Worm (Caenorhabditis elegans) whole organism, L1 larva: ENCODE data around the gene nhr-122.

Source experiments
- C04F5.9 ChIP-seq: sonication (generic microtip); optimal IDR thresholded peaks from 2 replicates; lab custom pipeline; 2016; ENCODE audit warnings: missing genetic modification characterization, missing compliant biosample characterization
- C34B4.2 ChIP-seq: sonication (generic microtip); optimal IDR thresholded peaks from 2 replicates; lab custom pipeline; 2017; ENCODE audit warnings: mild to moderate bottlenecking, missing genetic modification characterization, missing compliant biosample characterization
- alr-1 ChIP-seq: fragments of 200-800 bp; sonication (Bioruptor generic); optimal IDR thresholded peaks from 2 replicates; lab custom pipeline; 2018; ENCODE audit warnings: borderline replicate concordance, mild to moderate bottlenecking, missing genetic modification characterization, missing compliant biosample characterization
- ama-1 ChIP-seq: fragments of 150-350 bp; optimal IDR thresholded peaks from 2 replicates; lab custom pipeline; 2014
- ceh-8 ChIP-seq: fragments of 200-800 bp; sonication (Bioruptor generic); optimal IDR thresholded peaks from 2 replicates; lab custom pipeline; 2018; ENCODE audit warnings: mild to moderate bottlenecking, missing genetic modification characterization, moderate library complexity, missing compliant biosample characterization
- ceh-88 ChIP-seq: fragments of 200-800 bp; sonication (Bioruptor generic); IDR thresholded peaks from 2 replicates; pipeline ENCODE4 v1.3.6; 2022; ENCODE audit warnings: missing genetic modification characterization, missing compliant biosample characterization
- efl-1 ChIP-seq, 4 experiments: fragments of 150-350 bp; optimal IDR thresholded peaks in 3 of 4; peaks in 1 of 4; 1 replicate in 1 of 4; 2 replicates in 3 of 4; lab custom pipeline; 2014; ENCODE audit warnings: missing biosample characterization in 2 of 4, missing genetic modification characterization in 2 of 4, missing genetic modification reagents in 2 of 4
- efl-3 ChIP-seq: fragments of 200-800 bp; sonication (Bioruptor generic); optimal IDR thresholded peaks from 2 replicates; lab custom pipeline; 2018; ENCODE audit warnings: mild to moderate bottlenecking, missing genetic modification characterization, missing compliant biosample characterization
- elt-2 ChIP-seq: sonication (generic microtip); optimal IDR thresholded peaks from 2 replicates; lab custom pipeline; 2016; ENCODE audit warnings: missing genetic modification characterization, mild to moderate bottlenecking, inconsistent platforms, missing compliant biosample characterization, missing genetic modification reagents
- fkh-10 ChIP-seq: sonication (generic microtip); optimal IDR thresholded peaks from 2 replicates; lab custom pipeline; 2017; ENCODE audit warnings: missing biosample characterization, missing genetic modification reagents, missing genetic modification characterization
- fkh-4 ChIP-seq: sonication (generic microtip); optimal IDR thresholded peaks from 2 replicates; lab custom pipeline; 2016; ENCODE audit warnings: missing compliant biosample characterization, missing genetic modification characterization, borderline replicate concordance
- fkh-8 ChIP-seq: sonication (generic microtip); optimal IDR thresholded peaks from 2 replicates; lab custom pipeline; 2016; ENCODE audit warnings: mild to moderate bottlenecking, missing genetic modification characterization, missing compliant biosample characterization
- hpl-2 ChIP-seq: fragments of 150-350 bp; optimal IDR thresholded peaks from 2 replicates; lab custom pipeline; 2014; ENCODE audit warnings: missing biosample characterization, missing genetic modification reagents, missing genetic modification characterization
- irx-1 ChIP-seq: sonication (generic microtip); optimal IDR thresholded peaks from 2 replicates; lab custom pipeline; 2016; ENCODE audit warnings: missing genetic modification characterization, missing compliant biosample characterization
- jun-1 ChIP-seq: fragments of 150-350 bp; optimal IDR thresholded peaks from 2 replicates; lab custom pipeline; 2014; ENCODE audit warnings: missing biosample characterization, missing genetic modification reagents, missing genetic modification characterization
- lin-14 ChIP-seq: fragments of 200-800 bp; sonication (Bioruptor generic); optimal IDR thresholded peaks from 2 replicates; lab custom pipeline; 2018; ENCODE audit warnings: mild to moderate bottlenecking, missing genetic modification characterization, moderate library complexity, missing compliant biosample characterization
- lir-3 ChIP-seq: sonication (generic microtip); optimal IDR thresholded peaks from 2 replicates; lab custom pipeline; 2016; ENCODE audit warnings: mild to moderate bottlenecking, missing genetic modification characterization, moderate library complexity, missing compliant biosample characterization; ENCODE audit not compliant: poor library complexity
- lsy-2 ChIP-seq, 2 experiments: fragments of 150-350 bp; optimal IDR thresholded peaks; 2 replicates each; lab custom pipeline; 2014; ENCODE audit warnings: missing biosample characterization in 2 of 2, missing genetic modification characterization in 2 of 2
- mab-9 ChIP-seq: fragments of 200-800 bp; sonication (Bioruptor generic); IDR thresholded peaks from 2 replicates; pipeline ENCODE4 v1.3.6; 2022; ENCODE audit warnings: missing genetic modification reagents, missing genetic modification characterization, missing compliant biosample characterization
- mdl-1 ChIP-seq, 2 experiments: fragments of 150-350 bp; optimal IDR thresholded peaks; 2 replicates each; lab custom pipeline; 2014 to 2017; ENCODE audit warnings: missing biosample characterization in 2 of 2, missing genetic modification characterization in 2 of 2, inconsistent platforms in 1 of 2
- mef-2 ChIP-seq: fragments of 150-350 bp; optimal IDR thresholded peaks from 2 replicates; lab custom pipeline; 2014; ENCODE audit warnings: missing biosample characterization, missing genetic modification characterization
- mep-1 ChIP-seq: fragments of 150-350 bp; optimal IDR thresholded peaks from 2 replicates; lab custom pipeline; 2014; ENCODE audit warnings: missing biosample characterization, missing genetic modification characterization
- nhr-11 ChIP-seq: fragments of 150-350 bp; optimal IDR thresholded peaks from 2 replicates; lab custom pipeline; 2014; ENCODE audit warnings: missing biosample characterization, missing genetic modification characterization
- nhr-12 ChIP-seq: sonication (generic microtip); optimal IDR thresholded peaks from 2 replicates; lab custom pipeline; 2017; ENCODE audit warnings: missing biosample characterization, missing genetic modification characterization
- nhr-20 ChIP-seq: sonication (generic microtip); optimal IDR thresholded peaks from 2 replicates; lab custom pipeline; 2016; ENCODE audit warnings: mild to moderate bottlenecking, missing genetic modification characterization, missing compliant biosample characterization
- nhr-28 ChIP-seq: fragments of 150-350 bp; optimal IDR thresholded peaks from 2 replicates; lab custom pipeline; 2014; ENCODE audit warnings: missing biosample characterization, missing genetic modification characterization
- nhr-71 ChIP-seq: sonication (generic microtip); optimal IDR thresholded peaks from 2 replicates; lab custom pipeline; 2016; ENCODE audit warnings: mild to moderate bottlenecking, missing genetic modification characterization, moderate library complexity, missing compliant biosample characterization
- nhr-85 ChIP-seq: sonication (generic microtip); peaks from one replicate; lab custom pipeline; 2016; ENCODE audit warnings: missing genetic modification characterization, inconsistent platforms, missing compliant biosample characterization
- pag-3 ChIP-seq: sonication (generic microtip); optimal IDR thresholded peaks from 2 replicates; lab custom pipeline; 2017; ENCODE audit warnings: missing genetic modification characterization, mild to moderate bottlenecking, missing compliant biosample characterization, antibody characterized with exemption, borderline replicate concordance; ENCODE audit not compliant: insufficient read depth
- pqm-1 ChIP-seq: sonication (generic microtip); optimal IDR thresholded peaks from 3 replicates; lab custom pipeline; 2017; ENCODE audit warnings: missing biosample characterization, missing genetic modification characterization
- skn-1 ChIP-seq: fragments of 150-350 bp; optimal IDR thresholded peaks from 2 replicates; lab custom pipeline; 2014; ENCODE audit warnings: missing biosample characterization, missing genetic modification characterization
- sox-4 ChIP-seq: sonication (generic microtip); optimal IDR thresholded peaks from 2 replicates; lab custom pipeline; 2016; ENCODE audit warnings: missing genetic modification characterization, missing compliant biosample characterization
- sptf-1 ChIP-seq: fragments of 150-350 bp; optimal IDR thresholded peaks from 2 replicates; lab custom pipeline; 2014; ENCODE audit warnings: missing biosample characterization, missing genetic modification characterization
- swsn-7 ChIP-seq: sonication (generic microtip); optimal IDR thresholded peaks from 2 replicates; lab custom pipeline; 2016; ENCODE audit warnings: missing genetic modification characterization, missing compliant biosample characterization
- tbx-2 ChIP-seq: sonication (generic microtip); optimal IDR thresholded peaks from 2 replicates; lab custom pipeline; 2016; ENCODE audit warnings: missing genetic modification characterization, missing compliant biosample characterization
- unc-62 ChIP-seq: fragments of 150-350 bp; optimal IDR thresholded peaks from 2 replicates; lab custom pipeline; 2014; ENCODE audit warnings: missing biosample characterization, missing genetic modification reagents, missing genetic modification characterization
- unc-86 ChIP-seq: sonication (generic microtip); optimal IDR thresholded peaks from 2 replicates; lab custom pipeline; 2016; ENCODE audit warnings: missing genetic modification characterization, missing compliant biosample characterization
- zag-1 ChIP-seq: fragments of 150-350 bp; optimal IDR thresholded peaks from 2 replicates; lab custom pipeline; 2014; ENCODE audit warnings: missing biosample characterization, missing genetic modification characterization
- zip-4 ChIP-seq: fragments of 200-800 bp; sonication (Bioruptor generic); optimal IDR thresholded peaks from 2 replicates; lab custom pipeline; 2018; ENCODE audit warnings: mild to moderate bottlenecking, missing genetic modification characterization, moderate library complexity, missing compliant biosample characterization
- ztf-11 ChIP-seq, 2 experiments: sonication (generic microtip); optimal IDR thresholded peaks; 2 replicates each; lab custom pipeline; 2016 to 2017; ENCODE audit warnings: missing genetic modification characterization in 2 of 2, missing biosample characterization in 1 of 2, missing compliant biosample characterization in 1 of 2
- ztf-4 ChIP-seq: fragments of 150-350 bp; optimal IDR thresholded peaks from 2 replicates; lab custom pipeline; 2014; ENCODE audit warnings: missing biosample characterization, missing genetic modification characterization

nhr-122 gene

DNA sequence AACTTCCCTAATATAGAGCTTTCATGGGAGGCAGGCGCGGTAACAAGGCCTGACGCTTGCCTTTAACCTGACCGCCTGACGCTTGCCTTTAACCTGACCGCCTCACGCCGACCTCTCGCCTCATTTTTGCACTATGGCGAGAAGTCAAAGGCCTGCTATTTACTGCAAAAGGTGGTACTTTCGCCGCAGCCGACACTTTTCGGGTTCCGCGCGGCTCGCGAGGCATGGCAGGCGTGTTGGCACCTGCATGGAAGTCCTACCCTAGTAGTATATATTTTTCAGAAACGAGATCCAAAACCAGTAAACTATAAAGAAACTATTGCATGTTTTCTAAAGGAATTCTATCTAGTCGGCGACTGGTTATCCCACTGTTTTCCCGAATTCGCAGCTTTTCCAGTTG is 15.0 kb downstream of the nhr-122 start:
- TF ChIP-seq nhr-20 (tag; lab: Kevin White, UChicago) (no peak), ztf-4 (tag; lab: Kevin White, UChicago) (no peak), nhr-85 (tag; lab: Kevin White, UChicago) (peak; percentile 2), efl-1 (optimal IDR thresholded peaks at IDR 0.05; lab: Kevin White, UChicago) (no peak), efl-1 (GFP tag; optimal IDR thresholded peaks at IDR 0.05 in 1 of 2; lab: Kevin White, UChicago) (peak in 1 of 2 experiments; percentile 80)

DNA sequence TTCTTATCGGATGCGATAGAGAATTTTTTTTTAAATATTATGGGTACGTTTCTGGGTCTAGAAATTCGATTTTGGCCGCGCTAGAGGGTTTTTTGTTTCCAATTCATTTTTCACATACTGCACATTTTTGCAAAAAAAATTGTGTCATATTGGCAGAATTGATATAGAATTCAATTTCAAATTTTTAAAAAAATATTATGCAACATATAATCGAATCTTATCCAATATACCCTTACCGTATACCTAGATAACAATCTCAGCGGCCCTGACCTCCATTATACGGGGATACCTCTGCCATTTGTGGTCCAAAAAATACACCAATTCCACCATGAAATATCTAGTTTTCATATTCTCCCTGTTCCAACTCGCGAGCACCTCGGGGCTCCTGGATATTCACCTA is 18.0 kb downstream of the nhr-122 start, which contains the start of gene cpg-24:
Gene cpg-24, plus strand, starts transcription at position 301 of the 400 bp plus-strand sequence.
- no peak for TF ChIP-seq fkh-10
- no peak for TF ChIP-seq sptf-1 (tag; lab: Kevin White, UChicago)
- TF ChIP-seq nhr-28 (tag; lab: Kevin White, UChicago): no peak
- TF ChIP-seq pqm-1: no peak
- TF ChIP-seq efl-3: no peak
- no peak for TF ChIP-seq lir-3
- no peak for TF ChIP-seq lsy-2 (tag; optimal IDR thresholded peaks at IDR 0.05; lab: Kevin White, UChicago)
- TF ChIP-seq lin-14 (GFP tag; lab: Kevin White, UChicago): no peak
- TF ChIP-seq unc-86 (tag; lab: Kevin White, UChicago): no peak
- no peak for TF ChIP-seq mef-2 (tag; lab: Kevin White, UChicago)
- no peak for TF ChIP-seq zip-4 (GFP tag; lab: Kevin White, UChicago)
- TF ChIP-seq nhr-71 (tag; lab: Kevin White, UChicago): no peak

DNA sequence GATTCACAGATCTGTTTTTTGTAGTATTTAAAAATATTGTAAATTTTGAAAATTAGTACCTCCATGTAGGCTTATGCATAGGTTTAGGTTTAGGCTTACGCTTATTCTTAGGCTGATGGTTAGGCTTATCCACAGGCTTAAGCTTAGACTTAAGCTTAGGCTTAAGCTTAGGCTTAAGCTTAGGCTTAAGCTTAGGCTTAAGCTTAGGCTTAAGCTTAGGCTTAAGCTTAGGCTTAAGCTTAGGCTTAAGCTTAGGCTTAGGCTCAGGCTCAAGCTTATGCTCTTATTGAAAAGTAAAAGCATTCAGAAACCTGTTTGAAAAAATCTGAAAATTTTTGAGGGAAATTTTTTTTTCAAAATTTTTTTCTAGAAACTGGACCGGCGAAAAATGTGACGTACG is 18.9 kb downstream of the nhr-122 start:
- TF ChIP-seq fkh-4 (tag; lab: Kevin White, UChicago) (no peak), ztf-4 (tag; lab: Kevin White, UChicago) (no peak), lir-3 (no peak), jun-1 (tag; lab: Kevin White, UChicago) (no peak), mdl-1 (tag; optimal IDR thresholded peaks at IDR 0.05; lab: Kevin White, UChicago) (no peak), skn-1 (tag; lab: Kevin White, UChicago) (no peak), nhr-12 (no peak), swsn-7 (tag; lab: Kevin White, UChicago) (no peak), zag-1 (no peak), alr-1 (tag; lab: Kevin White, UChicago) (no peak), fkh-8 (tag; lab: Kevin White, UChicago) (no peak), sox-4 (tag; lab: Kevin White, UChicago) (no peak), ama-1 (lab: Kevin White, UChicago) (no peak), ceh-88 (GFP tag; lab: Robert Waterston, UW) (no peak)

DNA sequence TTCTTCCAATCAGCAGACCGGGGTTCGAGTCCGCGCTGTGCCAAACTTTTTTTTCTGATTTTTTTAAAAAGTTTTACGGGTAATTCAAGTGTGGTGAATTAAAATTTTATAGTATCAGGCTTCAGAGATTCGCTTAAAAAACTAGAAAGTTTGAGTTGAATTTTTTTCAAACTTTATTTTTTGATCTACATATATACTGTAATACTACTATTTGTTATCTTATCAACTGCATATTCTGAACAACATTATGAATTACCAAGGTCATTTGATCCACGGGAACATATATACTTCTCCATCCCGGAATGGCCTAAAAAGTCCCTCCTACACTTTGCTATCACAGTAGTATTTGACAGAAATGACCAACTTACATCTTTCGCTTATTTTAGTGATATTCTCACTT is 19.8 kb downstream of the nhr-122 start, which contains the start of gene Y41D4B.6:
Gene Y41D4B.6, plus strand, starts transcription at position 301 of the 400 bp plus-strand sequence.
- TF ChIP-seq nhr-28 (tag; lab: Kevin White, UChicago): no peak
- TF ChIP-seq ceh-8 (GFP tag; lab: Kevin White, UChicago): no peak
- TF ChIP-seq skn-1 (tag; lab: Kevin White, UChicago): no peak
- no peak for TF ChIP-seq elt-2
- no peak for TF ChIP-seq mep-1
- no peak for TF ChIP-seq irx-1 (tag; lab: Kevin White, UChicago)
- TF ChIP-seq tbx-2 (tag; lab: Kevin White, UChicago): no peak
- TF ChIP-seq ztf-11 (tag; optimal IDR thresholded peaks at IDR 0.05; lab: Kevin White, UChicago): no peak
- no peak for TF ChIP-seq zag-1
- TF ChIP-seq unc-62: no peak
- TF ChIP-seq pag-3 (tag; lab: Kevin White, UChicago): no peak
- TF ChIP-seq nhr-12: no peak
- TF ChIP-seq hpl-2 (GFP tag; lab: Kevin White, UChicago): no peak
- no peak for TF ChIP-seq ztf-4 (tag; lab: Kevin White, UChicago)
- TF ChIP-seq mab-9 (GFP tag; lab: Robert Waterston, UW): no peak
- no peak for TF ChIP-seq unc-86 (tag; lab: Kevin White, UChicago)
- TF ChIP-seq C04F5.9 (tag; lab: Kevin White, UChicago): no peak
- TF ChIP-seq C34B4.2 (tag; lab: Kevin White, UChicago): no peak
- TF ChIP-seq lsy-2 (tag; optimal IDR thresholded peaks at IDR 0.05; lab: Kevin White, UChicago): no peak
- TF ChIP-seq nhr-11 (tag; lab: Kevin White, UChicago): no peak
